Fruit fly (Drosophila melanogaster) whole organism, embryonic: ENCODE data around the gene Fdx1.

ENCODE experiments used
- B-H2 ChIP-seq: fragments of 200-800 bp; sonication (Bioruptor generic); optimal IDR thresholded peaks from 2 replicates; lab custom pipeline; 2018; ENCODE audit warnings: missing biosample characterization, mild to moderate bottlenecking, missing genetic modification characterization
- BEAF-32 ChIP-seq: fragments of 200-800 bp; sonication (Bioruptor generic); optimal IDR thresholded peaks from 3 replicates; lab custom pipeline; 2017; ENCODE audit warnings: missing biosample characterization, missing genetic modification characterization, mild to moderate bottlenecking, moderate library complexity, missing genetic modification reagents
- Bgb ChIP-seq: fragments of 200-800 bp; sonication (Bioruptor generic); IDR thresholded peaks from 2 replicates; pipeline ENCODE4 v1.3.6; 2022; ENCODE audit warnings: missing biosample characterization, missing genetic modification characterization; ENCODE audit not compliant: partially characterized antibody
- CG10959 ChIP-seq: fragments of 200-800 bp; sonication (Bioruptor generic); IDR thresholded peaks from 2 replicates; pipeline ENCODE4 v1.3.6; 2022; ENCODE audit warnings: missing biosample characterization, missing genetic modification characterization
- CG13894 ChIP-seq: fragments of 200-800 bp; sonication (Bioruptor generic); optimal IDR thresholded peaks from 3 replicates; lab custom pipeline; 2018; ENCODE audit warnings: missing biosample characterization, mild to moderate bottlenecking, missing genetic modification characterization, moderate library complexity
- CG1603 ChIP-seq: fragments of 200-800 bp; sonication (Bioruptor generic); optimal IDR thresholded peaks from 2 replicates; lab custom pipeline; 2019; ENCODE audit warnings: missing biosample characterization, mild to moderate bottlenecking, missing genetic modification characterization, moderate library complexity
- CG17912 ChIP-seq: fragments of 200-800 bp; sonication (Bioruptor generic); optimal IDR thresholded peaks from 2 replicates; lab custom pipeline; 2018; ENCODE audit warnings: missing biosample characterization, mild to moderate bottlenecking, missing genetic modification characterization
- CG18011 ChIP-seq: fragments of 200-800 bp; sonication (Bioruptor generic); optimal IDR thresholded peaks from 2 replicates; lab custom pipeline; 2017; ENCODE audit warnings: missing biosample characterization, missing genetic modification characterization, mild to moderate bottlenecking, moderate library complexity, missing genotype
- CG2199 ChIP-seq: fragments of 200-800 bp; sonication (Bioruptor generic); IDR thresholded peaks from 3 replicates; pipeline ENCODE4 v1.3.6; 2022; ENCODE audit warnings: missing biosample characterization, missing genetic modification characterization
- CG2712 ChIP-seq: fragments of 200-800 bp; optimal IDR thresholded peaks from 3 replicates; lab custom pipeline; 2019; ENCODE audit warnings: missing biosample characterization, mild to moderate bottlenecking, missing genetic modification characterization, moderate library complexity
- CG30020 ChIP-seq: fragments of 200-800 bp; optimal IDR thresholded peaks from 2 replicates; lab custom pipeline; 2019; ENCODE audit warnings: missing biosample characterization, mild to moderate bottlenecking, missing genetic modification characterization, moderate library complexity
- CG32767 ChIP-seq: fragments of 200-800 bp; sonication (Bioruptor generic); IDR thresholded peaks from 2 replicates; pipeline ENCODE4 v1.3.6; 2022; ENCODE audit warnings: missing biosample characterization, missing genetic modification characterization
- CG33557 ChIP-seq: fragments of 200-800 bp; sonication (Bioruptor generic); optimal IDR thresholded peaks from 2 replicates; lab custom pipeline; 2019; ENCODE audit warnings: missing biosample characterization, mild to moderate bottlenecking, missing genetic modification characterization, moderate library complexity
- CG34224 ChIP-seq: fragments of 200-800 bp; sonication (Bioruptor generic); IDR thresholded peaks from 3 replicates; pipeline ENCODE4 v1.3.6; 2022; ENCODE audit warnings: missing biosample characterization, missing genetic modification characterization; ENCODE audit not compliant: partially characterized antibody
- CG34422 ChIP-seq: fragments of 200-800 bp; sonication (Bioruptor generic); IDR thresholded peaks from 3 replicates; pipeline ENCODE4 v1.3.6; 2022; ENCODE audit warnings: missing biosample characterization, missing genetic modification characterization
- D19A ChIP-seq: fragments of 200-800 bp; optimal IDR thresholded peaks from 3 replicates; lab custom pipeline; 2019; ENCODE audit warnings: missing biosample characterization, mild to moderate bottlenecking, missing genetic modification characterization, moderate library complexity
- Doc3 ChIP-seq: fragments of 200-800 bp; sonication (Bioruptor generic); IDR thresholded peaks from 3 replicates; pipeline ENCODE4 v1.3.6; 2022; ENCODE audit warnings: missing biosample characterization, missing genetic modification characterization; ENCODE audit not compliant: partially characterized antibody
- Drgx ChIP-seq: fragments of 200-800 bp; sonication (Bioruptor generic); IDR thresholded peaks from 2 replicates; pipeline ENCODE4 v1.3.6; 2022; ENCODE audit warnings: missing biosample characterization, missing genetic modification characterization
- Med ChIP-seq: fragments of 200-800 bp; sonication (Bioruptor generic); peaks from one replicate; lab custom pipeline; 2016; ENCODE audit warnings: missing biosample characterization, missing genetic modification characterization, mild to moderate bottlenecking, inconsistent platforms, moderate library complexity
- Nf-YA ChIP-seq: fragments of 200-800 bp; sonication (Bioruptor generic); IDR thresholded peaks from 2 replicates; pipeline ENCODE4 v1.3.6; 2022; ENCODE audit warnings: missing biosample characterization, missing genetic modification characterization
- Nf-YC ChIP-seq: fragments of 200-800 bp; optimal IDR thresholded peaks from 3 replicates; lab custom pipeline; 2019; ENCODE audit warnings: missing biosample characterization, mild to moderate bottlenecking, missing genetic modification characterization, moderate library complexity
- Pdp1 ChIP-seq, 2 experiments: fragments of 200-800 bp; sonication (Bioruptor generic); optimal IDR thresholded peaks; 3 replicates each; lab custom pipeline; 2016; ENCODE audit warnings: missing biosample characterization in 2 of 2, missing genetic modification characterization in 2 of 2, mild to moderate bottlenecking in 1 of 2, moderate library complexity in 1 of 2
- Rfx ChIP-seq: fragments of 200-800 bp; sonication (Bioruptor generic); IDR thresholded peaks from 2 replicates; pipeline ENCODE4 v1.3.6; 2022; ENCODE audit warnings: missing biosample characterization, missing genetic modification characterization
- Scr ChIP-seq: fragments of 200-800 bp; sonication (Bioruptor generic); IDR thresholded peaks from 2 replicates; pipeline ENCODE4 v1.3.6; 2022; ENCODE audit warnings: missing biosample characterization, missing genetic modification characterization; ENCODE audit not compliant: partially characterized antibody
- cg ChIP-seq: fragments of 200-800 bp; sonication (Bioruptor generic); optimal IDR thresholded peaks from 3 replicates; lab custom pipeline; 2019; ENCODE audit warnings: missing biosample characterization, mild to moderate bottlenecking, missing genetic modification characterization, moderate library complexity
- corto ChIP-seq: fragments of 200-800 bp; sonication (Bioruptor generic); optimal IDR thresholded peaks from 2 replicates; lab custom pipeline; 2016; ENCODE audit warnings: missing biosample characterization, mild to moderate bottlenecking, missing genetic modification characterization, moderate library complexity
- crp ChIP-seq, 2 experiments: fragments of 200-800 bp; sonication (Bioruptor generic); optimal IDR thresholded peaks; 2 replicates in 1 of 2; 3 replicates in 1 of 2; lab custom pipeline; 2017; ENCODE audit warnings: missing biosample characterization in 2 of 2, missing genetic modification characterization in 2 of 2, mild to moderate bottlenecking in 1 of 2, moderate library complexity in 1 of 2
- da ChIP-seq: fragments of 200-800 bp; sonication (Bioruptor generic); optimal IDR thresholded peaks from 2 replicates; lab custom pipeline; 2016; ENCODE audit warnings: missing biosample characterization, missing genetic modification characterization
- dati ChIP-seq: fragments of 200-800 bp; sonication (Bioruptor generic); IDR thresholded peaks from 2 replicates; pipeline ENCODE4 v1.3.6; 2022; ENCODE audit warnings: missing biosample characterization, missing genetic modification characterization
- ewg ChIP-seq: fragments of 200-800 bp; sonication (Bioruptor generic); optimal IDR thresholded peaks from 3 replicates; lab custom pipeline; 2017; ENCODE audit warnings: mild to moderate bottlenecking, missing biosample characterization, missing genetic modification reagents, missing genetic modification characterization
- gcm2 ChIP-seq: fragments of 200-800 bp; sonication (Bioruptor generic); optimal IDR thresholded peaks from 2 replicates; lab custom pipeline; 2016; ENCODE audit warnings: missing biosample characterization, missing genetic modification characterization
- inv ChIP-seq: fragments of 200-800 bp; sonication (Bioruptor generic); IDR thresholded peaks from 2 replicates; pipeline ENCODE4 v1.3.6; 2022; ENCODE audit warnings: missing biosample characterization, missing genetic modification characterization; ENCODE audit not compliant: partially characterized antibody
- lbe ChIP-seq: fragments of 200-800 bp; sonication (Bioruptor generic); optimal IDR thresholded peaks from 2 replicates; lab custom pipeline; 2016; ENCODE audit warnings: missing biosample characterization, mild to moderate bottlenecking, missing genetic modification characterization
- nom ChIP-seq: fragments of 200-800 bp; sonication (Bioruptor generic); optimal IDR thresholded peaks from 2 replicates; lab custom pipeline; 2017; ENCODE audit warnings: missing biosample characterization, missing genetic modification characterization, mild to moderate bottlenecking, moderate library complexity, missing genetic modification reagents
- onecut ChIP-seq: fragments of 200-800 bp; sonication (Bioruptor generic); IDR thresholded peaks from 2 replicates; pipeline ENCODE4 v1.3.6; 2022; ENCODE audit warnings: missing biosample characterization, missing genetic modification characterization
- pan ChIP-seq, 4 experiments: fragments of >200 bp in 3 of 4; fragments of 200-800 bp in 1 of 4; sonication (Bioruptor generic) in 1 of 4; optimal IDR thresholded peaks in 3 of 4; IDR thresholded peaks in 1 of 4; 2 replicates each; pipeline versions ENCODE4 v1.3.6 to Lab custom; 2017 to 2022; ENCODE audit warnings: missing biosample characterization in 2 of 4, missing genetic modification characterization in 2 of 4, mixed read lengths in 1 of 4
- pzg ChIP-seq: fragments of 200-800 bp; sonication (Bioruptor generic); optimal IDR thresholded peaks from 3 replicates; lab custom pipeline; 2018; ENCODE audit warnings: missing biosample characterization, mild to moderate bottlenecking, missing genetic modification characterization, moderate library complexity
- ranshi ChIP-seq: fragments of 200-800 bp; sonication (Bioruptor generic); IDR thresholded peaks from 2 replicates; pipeline ENCODE4 v1.3.6; 2022; ENCODE audit warnings: missing biosample characterization, missing genetic modification characterization
- tgo ChIP-seq: fragments of 200-800 bp; sonication (Bioruptor generic); IDR thresholded peaks from 3 replicates; pipeline ENCODE4 v1.3.6; 2022; ENCODE audit warnings: missing biosample characterization, missing genetic modification characterization
- tin ChIP-seq: fragments of 200-800 bp; sonication (Bioruptor generic); optimal IDR thresholded peaks from 3 replicates; lab custom pipeline; 2016; ENCODE audit warnings: missing biosample characterization, missing genetic modification characterization
- unc-4 ChIP-seq: fragments of 200-800 bp; sonication (Bioruptor generic); IDR thresholded peaks from 2 replicates; pipeline ENCODE4 v1.3.6; 2022; ENCODE audit warnings: missing biosample characterization, missing genetic modification characterization; ENCODE audit not compliant: partially characterized antibody
- wek ChIP-seq: fragments of 200-800 bp; sonication (Bioruptor generic); optimal IDR thresholded peaks from 3 replicates; lab custom pipeline; 2018; ENCODE audit warnings: missing biosample characterization, mild to moderate bottlenecking, missing genetic modification characterization, moderate library complexity

The Fdx1 gene

DNA sequence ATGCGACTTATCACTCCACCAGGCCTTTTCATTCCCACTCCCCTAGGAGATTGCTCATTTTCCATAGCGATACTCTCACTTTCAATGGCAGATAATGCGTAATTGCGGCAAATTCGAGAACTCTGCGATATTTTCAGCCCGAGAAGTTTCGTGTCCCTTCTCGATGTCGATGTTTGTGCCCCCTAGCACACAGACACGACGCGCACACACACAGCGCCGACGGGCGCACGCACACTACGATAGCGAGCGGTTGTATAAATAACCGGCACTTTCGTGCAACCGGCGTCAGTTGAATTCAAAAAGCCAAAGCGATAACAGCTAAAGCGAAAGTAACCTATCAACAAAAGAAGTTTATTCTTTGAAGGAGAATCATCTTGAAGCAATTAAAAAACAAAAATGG lies 10.6 kb upstream of the Fdx1 start, which contains the start of gene Hsp23 (continued):
- TF ChIP-seq unc-4 (GFP tag; lab: Robert Waterston, UW) (0 out of 2 replicates have a peak, but pooled peaks have one; percentile 30), tin (GFP tag; lab: Kevin White, UChicago) (no peak), onecut (GFP tag; lab: Robert Waterston, UW) (peak; percentile 29; the same call in 1 of the 2 replicates), Bgb (GFP tag; lab: Robert Waterston, UW) (peak; percentile 17; the same call in 1 of the 2 replicates), CG34224 (peak; percentile 30; the same call in 1 of the 3 replicates), cg (GFP tag; lab: Kevin White, UChicago) (peak; percentile 84), CG13894 (tag; lab: Kevin White, UChicago) (peak; percentile 45), Scr (GFP tag; lab: Robert Waterston, UW) (peak; percentile 44), Nf-YC (peak; percentile 6), D19A (tag; lab: Kevin White, UChicago) (peak; percentile 11), pzg (peak; percentile 2), CG33557 (GFP tag; lab: Kevin White, UChicago) (peak; percentile 11), CG2199 (peak; percentile 50; the same call in 1 of the 3 replicates), corto (peak; percentile 24), CG30020 (peak; percentile 21), wek (GFP tag; lab: Kevin White, UChicago) (peak; percentile 5), CG1603 (tag; lab: Kevin White, UChicago) (peak; percentile 9), BEAF-32 (GFP tag; lab: Kevin White, UChicago) (peak; percentile 27), Rfx (GFP tag; lab: Robert Waterston, UW) (peak; percentile 24; the same call in 1 of the 2 replicates), CG10959 (GFP tag; lab: Robert Waterston, UW) (no peak), gcm2 (GFP tag; lab: Kevin White, UChicago) (no peak)

DNA sequence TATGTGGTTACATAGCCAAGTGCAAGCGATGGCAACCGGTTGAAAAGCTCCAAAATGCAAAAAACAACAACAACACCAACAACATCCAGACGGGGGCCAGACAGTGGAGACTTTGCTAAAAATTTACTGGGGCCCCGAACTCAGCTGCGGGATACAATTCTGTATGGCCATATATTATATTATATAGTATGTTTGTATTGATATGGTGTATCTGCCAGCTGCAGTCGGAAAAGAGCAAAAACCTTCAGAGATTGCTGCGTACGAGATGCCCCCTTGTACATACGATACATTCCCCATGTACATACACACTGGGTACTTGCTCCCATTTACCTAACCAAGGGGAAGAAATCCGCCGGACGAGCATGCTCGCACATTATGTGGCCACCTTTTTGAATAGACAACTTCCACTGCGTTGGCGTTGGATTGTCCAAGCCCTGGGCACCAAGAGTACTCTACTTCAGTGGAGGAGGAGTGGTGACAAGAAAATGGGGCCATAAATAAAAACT lies 9.4 kb upstream of the Fdx1 start:
- TF ChIP-seq lbe (GFP tag; lab: Kevin White, UChicago) (peak; percentile 16), Doc3 (GFP tag; lab: Robert Waterston, UW) (0 out of 3 replicates have a peak, but pooled peaks have one; percentile 19), nom (GFP tag; lab: Kevin White, UChicago) (peak; percentile 41), CG17912 (GFP tag; lab: Kevin White, UChicago) (peak; percentile 12), Med (GFP tag; lab: Kevin White, UChicago) (peak; percentile 30), CG18011 (GFP tag; lab: Kevin White, UChicago) (peak; percentile 9), Drgx (GFP tag; lab: Robert Waterston, UW) (peak; percentile 2; the same call in 1 of the 2 replicates), inv (GFP tag; lab: Robert Waterston, UW) (no peak), Pdp1 (GFP tag; optimal IDR thresholded peaks at IDR 0.05; lab: Kevin White, UChicago) (peak in 1 of 2 experiments; percentile 16), pan (optimal IDR thresholded peaks at IDR 0.05; lab: Kevin White, UChicago) (no peak), pan (GFP tag; optimal IDR thresholded peaks at IDR 0.05 in 1 of 2, IDR thresholded peaks at IDR 0.05 in 1 of 2) (no peak)

DNA sequence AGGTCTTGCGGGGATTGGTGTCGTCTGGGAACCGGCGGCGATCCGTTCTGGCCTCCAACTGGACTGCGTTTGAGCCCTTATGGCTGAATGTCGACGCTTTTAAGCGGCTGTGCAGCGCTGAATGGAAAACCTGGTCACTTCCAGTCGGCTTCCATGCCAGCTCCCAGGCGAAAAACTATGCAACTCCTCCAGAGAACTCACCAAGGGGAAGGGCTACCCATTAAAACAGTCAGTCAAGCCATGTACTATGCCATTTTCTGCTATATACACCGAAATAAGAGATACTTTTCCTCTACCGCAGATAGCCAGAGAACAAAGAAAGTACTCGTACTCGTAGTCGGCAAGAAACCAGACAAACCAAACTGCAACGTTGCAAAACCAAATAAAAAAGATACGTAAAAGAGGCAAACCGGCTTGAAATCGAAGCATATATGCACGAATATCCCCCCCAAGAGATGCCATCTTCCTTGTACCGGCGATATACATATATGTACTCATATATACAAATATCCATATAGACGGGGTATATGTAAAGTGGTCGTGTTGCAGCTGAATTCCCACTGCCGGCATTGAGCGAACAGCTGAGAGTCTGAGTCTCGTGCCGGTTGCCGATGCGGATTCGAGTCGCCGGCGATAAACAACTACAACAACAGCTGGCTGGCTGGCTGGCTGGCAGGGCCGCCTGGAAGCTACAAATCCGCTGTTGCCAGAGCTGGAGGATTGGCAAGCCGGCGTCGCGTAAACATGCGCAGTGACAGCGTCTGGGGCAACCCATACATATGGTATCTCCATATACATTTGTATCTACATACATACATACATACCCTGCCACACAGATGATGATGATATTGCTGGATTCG lies 8.7 kb upstream of the Fdx1 start, which contains the start of gene Hsp67Ba:
Gene Hsp67Ba, minus strand, starts transcription at position 51 of the 860 bp plus-strand sequence.
- TF ChIP-seq CG32767 (GFP tag; lab: Robert Waterston, UW), result no peak
- TF ChIP-seq tgo (GFP tag; lab: Robert Waterston, UW), result no peak
- no peak for TF ChIP-seq ranshi
- no peak for TF ChIP-seq CG2712 (tag; lab: Kevin White, UChicago)
- TF ChIP-seq CG34422 (GFP tag; lab: Robert Waterston, UW), result peak; percentile 60; the same call in 1 of the 3 replicates
- peak; percentile 34 for TF ChIP-seq Nf-YC
- peak; percentile 49 for TF ChIP-seq nom (GFP tag; lab: Kevin White, UChicago)
- peak in 1 of 2 experiments; percentile 39 for TF ChIP-seq crp (GFP tag; optimal IDR thresholded peaks at IDR 0.05; lab: Kevin White, UChicago)
- TF ChIP-seq ewg (GFP tag; lab: Kevin White, UChicago), result peak; percentile 56
- no peak for TF ChIP-seq da (GFP tag; lab: Kevin White, UChicago)
- TF ChIP-seq Drgx (GFP tag; lab: Robert Waterston, UW), result peak; percentile 29; the same call in 1 of the 2 replicates
- no peak for TF ChIP-seq dati
- TF ChIP-seq Nf-YA (GFP tag; lab: Robert Waterston, UW), result no peak
- TF ChIP-seq B-H2 (GFP tag; lab: Kevin White, UChicago), result peak; percentile 24
- peak; percentile 50 for TF ChIP-seq Med (GFP tag; lab: Kevin White, UChicago)
- TF ChIP-seq corto, result peak; percentile 47
